Worm (Caenorhabditis elegans) whole organism, L2 larva: Measurements from ENCODE around the gene rig-6.

Experiments used
- aly-2 ChIP-seq: fragments of 150-350 bp; optimal IDR thresholded peaks from 2 replicates; lab custom pipeline; 2014; ENCODE audit warnings: missing biosample characterization, missing genetic modification characterization
- ama-1 ChIP-seq: fragments of 150-350 bp; optimal IDR thresholded peaks from 2 replicates; lab custom pipeline; 2018; ENCODE audit warnings: inconsistent platforms
- blmp-1 ChIP-seq: sonication (generic microtip); optimal IDR thresholded peaks from 2 replicates; lab custom pipeline; 2017; ENCODE audit warnings: missing genetic modification characterization, mild to moderate bottlenecking, missing compliant biosample characterization, antibody characterized with exemption, moderate library complexity; ENCODE audit not compliant: insufficient read depth
- egl-27 ChIP-seq: sonication (generic microtip); optimal IDR thresholded peaks from 3 replicates; lab custom pipeline; 2017; ENCODE audit warnings: missing biosample characterization, missing genetic modification reagents, missing genetic modification characterization
- fos-1 ChIP-seq: fragments of 150-350 bp; optimal IDR thresholded peaks from 2 replicates; lab custom pipeline; 2014; ENCODE audit warnings: missing biosample characterization, missing genetic modification characterization
- nhr-12 ChIP-seq: fragments of 150-350 bp; optimal IDR thresholded peaks from 2 replicates; lab custom pipeline; 2014; ENCODE audit warnings: missing biosample characterization, missing genetic modification characterization
- nhr-237 ChIP-seq: fragments of 150-350 bp; optimal IDR thresholded peaks from 2 replicates; lab custom pipeline; 2014; ENCODE audit warnings: missing biosample characterization, missing genetic modification characterization
- nhr-77 ChIP-seq: fragments of 150-350 bp; optimal IDR thresholded peaks from 2 replicates; lab custom pipeline; 2014; ENCODE audit warnings: missing biosample characterization, missing genetic modification characterization
- zag-1 ChIP-seq: fragments of 150-350 bp; optimal IDR thresholded peaks from 2 replicates; lab custom pipeline; 2014; ENCODE audit warnings: missing biosample characterization, missing genetic modification characterization

- TF ChIP-seq aly-2 (tag; lab: Kevin White, UChicago) (no peak), zag-1 (tag; lab: Kevin White, UChicago) (no peak), egl-27 (tag; lab: Kevin White, UChicago) (no peak), blmp-1 (tag; lab: Kevin White, UChicago) (peak; percentile 33), ama-1 (peak; percentile 41), nhr-12 (no peak), nhr-237 (tag; lab: Kevin White, UChicago) (no peak), fos-1 (tag; lab: Kevin White, UChicago) (no peak), nhr-77 (tag; lab: Kevin White, UChicago) (no peak)
These were observed 62.3 kb downstream of the rig-6 start, which contains the start of gene F41C3.2 for ce11 chrII:4749581-4749980.
